Fruit fly (Drosophila melanogaster): Measurements from ENCODE around the gene Spindly.

Spindly gene

DNA sequence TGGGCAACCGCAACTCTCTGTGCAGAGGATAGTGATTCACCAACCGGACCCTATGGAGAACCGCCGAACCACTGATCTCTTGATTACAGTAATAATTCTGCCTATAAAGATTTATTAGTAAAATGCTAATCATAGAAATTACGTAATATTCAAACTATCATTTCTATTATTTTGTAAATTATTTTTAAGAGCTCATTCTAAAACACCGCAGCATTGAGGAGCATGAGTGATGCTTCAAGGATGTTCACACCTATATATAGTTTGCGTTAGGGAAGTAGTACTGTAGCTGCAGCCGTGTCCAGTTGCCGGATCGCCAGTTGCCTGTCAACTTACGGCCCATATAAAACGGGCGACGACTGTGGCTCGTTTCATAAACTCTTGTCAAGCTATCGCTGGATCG is 27.4 kb upstream of the Spindly start:
- TF ChIP-seq CG9932 (GFP tag; IDR thresholded peaks at IDR 0.05), result no peak
- no peak for TF ChIP-seq lab (GFP tag; optimal IDR thresholded peaks at IDR 0.05)
- TF ChIP-seq Pdp1 (GFP tag; optimal IDR thresholded peaks at IDR 0.05), result peak in 1 of 2 experiments; percentile 47
- TF ChIP-seq grau (tag; optimal IDR thresholded peaks at IDR 0.05), result peak; percentile 53
- peak; percentile 2 for TF ChIP-seq nom (GFP tag; optimal IDR thresholded peaks at IDR 0.05)

DNA sequence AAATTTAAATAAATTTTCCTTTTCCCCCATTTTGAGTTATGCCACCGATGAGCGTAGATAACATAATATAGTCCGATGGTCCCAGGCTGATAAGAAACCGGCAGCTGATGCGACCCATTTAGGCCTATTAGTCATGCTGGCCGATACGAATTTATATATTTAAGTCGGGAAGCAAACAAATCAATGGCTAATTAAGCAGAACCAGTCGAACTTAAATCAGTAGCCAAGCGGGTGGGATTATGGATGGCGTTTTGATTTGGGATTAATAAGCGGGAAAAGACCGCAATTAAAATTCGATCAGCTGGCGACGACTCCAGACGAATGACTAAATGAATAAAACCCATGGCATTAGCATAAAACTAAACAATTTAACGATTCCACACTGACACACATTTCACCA is 26.8 kb upstream of the Spindly start:
- TF ChIP-seq CG32767 (GFP tag; IDR thresholded peaks at IDR 0.05), result no peak
- TF ChIP-seq NfI (GFP tag; optimal IDR thresholded peaks at IDR 0.05), result no peak
- peak; percentile 58; the same call in 1 of the 2 replicates for TF ChIP-seq Awh (GFP tag; IDR thresholded peaks at IDR 0.05)
- peak; percentile 7 for TF ChIP-seq abd-A (tag; optimal IDR thresholded peaks at IDR 0.05)
- no peak for TF ChIP-seq CG1024 (GFP tag; IDR thresholded peaks at IDR 0.05)
- TF ChIP-seq vvl (GFP tag; IDR thresholded peaks at IDR 0.05), result peak; percentile 59; the same call in 1 of the 2 replicates
- TF ChIP-seq ato (GFP tag; IDR thresholded peaks at IDR 0.05; ENCODE audit: partially characterized antibody), result no peak
- TF ChIP-seq Drgx (GFP tag; IDR thresholded peaks at IDR 0.05), result no peak
- TF ChIP-seq Dbx (GFP tag; IDR thresholded peaks at IDR 0.05), result no peak
- peak; percentile 57 for TF ChIP-seq gsb-n (tag; optimal IDR thresholded peaks at IDR 0.05)
- TF ChIP-seq zfh2 (GFP tag; optimal IDR thresholded peaks at IDR 0.05), result no peak
- no peak for TF ChIP-seq cad (GFP tag; optimal IDR thresholded peaks at IDR 0.05)
- TF ChIP-seq CG17328 (GFP tag; IDR thresholded peaks at IDR 0.05), result no peak

DNA sequence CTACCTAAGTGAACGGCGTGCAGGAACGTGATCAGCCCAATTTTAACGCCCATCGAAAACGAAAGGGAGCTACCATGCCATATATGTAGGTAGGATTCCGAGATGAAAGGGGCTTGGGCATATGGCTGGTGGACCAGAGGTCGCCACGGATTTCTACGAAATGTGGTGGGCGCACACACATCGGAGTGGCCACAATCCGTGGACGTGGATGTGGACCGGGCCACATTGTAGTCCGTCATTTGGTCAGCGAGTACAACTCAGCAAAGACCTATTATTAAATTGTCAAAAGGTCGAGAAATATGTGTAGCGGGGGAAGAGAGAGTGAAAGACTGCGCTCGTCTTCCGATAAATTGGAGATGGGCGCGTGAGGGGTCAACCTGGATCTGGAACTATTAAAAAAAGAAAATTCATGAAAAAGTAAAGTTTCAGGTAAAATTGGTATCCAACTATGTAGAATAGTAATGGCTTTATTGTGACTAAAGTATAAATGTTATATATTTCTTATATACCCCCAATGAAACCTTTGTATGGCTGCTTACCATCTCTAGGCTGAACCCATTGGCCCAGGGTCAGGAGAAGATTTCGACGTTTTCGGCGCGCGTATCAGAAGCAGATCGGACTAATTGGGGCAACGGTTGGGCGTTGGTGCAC is 25.4 kb upstream of the Spindly start:
- no peak for TF ChIP-seq scrt (GFP tag; optimal IDR thresholded peaks at IDR 0.05)
- no peak for TF ChIP-seq CG7271 (tag; optimal IDR thresholded peaks at IDR 0.05)
- TF ChIP-seq lab (GFP tag; optimal IDR thresholded peaks at IDR 0.05), result no peak
- TF ChIP-seq h (optimal IDR thresholded peaks at IDR 0.05), result no peak
- no peak for TF ChIP-seq cad (GFP tag; optimal IDR thresholded peaks at IDR 0.05)
- TF ChIP-seq vfl (GFP tag; optimal IDR thresholded peaks at IDR 0.05), result no peak
- TF ChIP-seq Ssrp (tag; optimal IDR thresholded peaks at IDR 0.05), result no peak
- no peak for TF ChIP-seq CG12769 (tag; optimal IDR thresholded peaks at IDR 0.05)
- TF ChIP-seq ewg (GFP tag; optimal IDR thresholded peaks at IDR 0.05), result no peak
- no peak for TF ChIP-seq lov (optimal IDR thresholded peaks at IDR 0.05)
- TF ChIP-seq lov (GFP tag; IDR thresholded peaks at IDR 0.05), result peak; percentile 78; the same call in 2 of the 3 replicates
- TF ChIP-seq CG12219 (GFP tag; optimal IDR thresholded peaks at IDR 0.05), result no peak
- no peak for TF ChIP-seq Dek (tag; optimal IDR thresholded peaks at IDR 0.05)
- TF ChIP-seq CG3838 (GFP tag; optimal IDR thresholded peaks at IDR 0.05), result no peak
- no peak for TF ChIP-seq CG6175 (GFP tag; IDR thresholded peaks at IDR 0.05)
- no peak for TF ChIP-seq CG6654 (GFP tag; optimal IDR thresholded peaks at IDR 0.05)
- TF ChIP-seq CG17186 (GFP tag; optimal IDR thresholded peaks at IDR 0.05), result no peak
- TF ChIP-seq Gsc (GFP tag; IDR thresholded peaks at IDR 0.05), result no peak
- no peak for TF ChIP-seq bcd (GFP tag; optimal IDR thresholded peaks at IDR 0.05)
- no peak for TF ChIP-seq CG34224 (GFP tag; IDR thresholded peaks at IDR 0.05; ENCODE audit: partially characterized antibody)
- no peak for TF ChIP-seq corto (GFP tag; optimal IDR thresholded peaks at IDR 0.05)
- no peak for TF ChIP-seq CG7556 (GFP tag; optimal IDR thresholded peaks at IDR 0.05)
- no peak for TF ChIP-seq CG13123 (GFP tag; optimal IDR thresholded peaks at IDR 0.05)
- TF ChIP-seq CG4707 (GFP tag; optimal IDR thresholded peaks at IDR 0.05), result no peak
- no peak for TF ChIP-seq wdn (GFP tag; IDR thresholded peaks at IDR 0.05)
- peak in 1 of 3 experiments; percentile 50 for TF ChIP-seq Stat92E (GFP tag; optimal IDR thresholded peaks at IDR 0.05)
- TF ChIP-seq ftz-f1 (GFP tag; optimal IDR thresholded peaks at IDR 0.05), result no peak
- TF ChIP-seq CG9876 (GFP tag; optimal IDR thresholded peaks at IDR 0.05), result no peak
- no peak for TF ChIP-seq run (tag; optimal IDR thresholded peaks at IDR 0.05)
- peak; percentile 21 for TF ChIP-seq D19A (tag; optimal IDR thresholded peaks at IDR 0.05)
- no peak for TF ChIP-seq BtbVII (GFP tag; optimal IDR thresholded peaks at IDR 0.05)
- no peak for TF ChIP-seq CG12299 (tag; optimal IDR thresholded peaks at IDR 0.05)

Measured in whole organism, embryonic.